Worm (Caenorhabditis elegans) whole organism, mixed stage, embryonic: Measurements from ENCODE around the gene nuaf-1.

Experiments
- M03D4.4 ChIP-seq: sonication (generic microtip); optimal IDR thresholded peaks from 2 replicates; lab custom pipeline; 2017; ENCODE audit warnings: mild to moderate bottlenecking, missing genetic modification characterization, missing compliant biosample characterization
- bed-3 ChIP-seq: fragments of 200-800 bp; sonication (Bioruptor generic); optimal IDR thresholded peaks from 3 replicates; lab custom pipeline; 2018; ENCODE audit warnings: mild to moderate bottlenecking, missing genetic modification characterization, moderate library complexity, missing compliant biosample characterization
- blmp-1 ChIP-seq: fragments of 150-350 bp; optimal IDR thresholded peaks from 2 replicates; lab custom pipeline; 2014; ENCODE audit warnings: missing biosample characterization, missing genetic modification characterization
- ceh-39 ChIP-seq: fragments of 150-350 bp; optimal IDR thresholded peaks from 2 replicates; lab custom pipeline; 2014; ENCODE audit warnings: missing biosample characterization, missing genetic modification characterization
- ceh-43 ChIP-seq: fragments of 200-800 bp; sonication (Bioruptor generic); optimal IDR thresholded peaks from 2 replicates; lab custom pipeline; 2018; ENCODE audit warnings: mild to moderate bottlenecking, missing genetic modification characterization, moderate library complexity, missing compliant biosample characterization
- ceh-83 ChIP-seq: fragments of 200-800 bp; sonication (Bioruptor generic); optimal IDR thresholded peaks from 2 replicates; lab custom pipeline; 2018; ENCODE audit warnings: mild to moderate bottlenecking, missing genetic modification characterization, missing compliant biosample characterization
- ces-1 ChIP-seq: fragments of 150-350 bp; optimal IDR thresholded peaks from 2 replicates; lab custom pipeline; 2014; ENCODE audit warnings: missing biosample characterization, missing genetic modification reagents, missing genetic modification characterization
- cnd-1 ChIP-seq: fragments of 200-800 bp; sonication (Bioruptor generic); optimal IDR thresholded peaks from 2 replicates; lab custom pipeline; 2018; ENCODE audit warnings: mild to moderate bottlenecking, missing genetic modification characterization, missing compliant biosample characterization
- drap-1 ChIP-seq: fragments of 200-800 bp; sonication (Bioruptor generic); optimal IDR thresholded peaks from 3 replicates; lab custom pipeline; 2018; ENCODE audit warnings: mild to moderate bottlenecking, missing genetic modification characterization, missing compliant biosample characterization
- elt-1 ChIP-seq: sonication (generic microtip); optimal IDR thresholded peaks from 2 replicates; lab custom pipeline; 2017; ENCODE audit warnings: missing genetic modification characterization, mild to moderate bottlenecking, missing compliant biosample characterization, antibody characterized with exemption, moderate library complexity, borderline replicate concordance; ENCODE audit not compliant: insufficient read depth
- elt-3 ChIP-seq: fragments of 150-350 bp; optimal IDR thresholded peaks from 2 replicates; lab custom pipeline; 2014; ENCODE audit warnings: missing biosample characterization, missing genetic modification characterization
- flh-1 ChIP-seq: fragments of 200-800 bp; sonication (Bioruptor generic); optimal IDR thresholded peaks from 2 replicates; lab custom pipeline; 2018; ENCODE audit warnings: mild to moderate bottlenecking, missing genetic modification characterization, moderate library complexity, missing compliant biosample characterization
- ham-2 ChIP-seq: fragments of 200-800 bp; sonication (Bioruptor generic); optimal IDR thresholded peaks from 2 replicates; lab custom pipeline; 2018; ENCODE audit warnings: mild to moderate bottlenecking, missing genetic modification characterization, missing compliant biosample characterization
- hlh-1 ChIP-seq: fragments of 150-350 bp; optimal IDR thresholded peaks from 2 replicates; lab custom pipeline; 2014; ENCODE audit warnings: missing biosample characterization, missing genetic modification reagents, missing genetic modification characterization
- lin-13 ChIP-seq: fragments of 150-350 bp; optimal IDR thresholded peaks from 2 replicates; lab custom pipeline; 2014; ENCODE audit warnings: missing biosample characterization, missing genetic modification characterization
- lin-32 ChIP-seq: fragments of 200-800 bp; sonication (Bioruptor generic); optimal IDR thresholded peaks from 2 replicates; lab custom pipeline; 2018; ENCODE audit warnings: mild to moderate bottlenecking, missing genetic modification characterization, missing compliant biosample characterization
- lsy-2 ChIP-seq: fragments of 150-350 bp; optimal IDR thresholded peaks from 2 replicates; lab custom pipeline; 2014; ENCODE audit warnings: missing biosample characterization, missing genetic modification characterization
- mab-5 ChIP-seq: fragments of 150-350 bp; optimal IDR thresholded peaks from 2 replicates; lab custom pipeline; 2014; ENCODE audit warnings: missing biosample characterization, missing genetic modification characterization
- mep-1 ChIP-seq: fragments of 150-350 bp; optimal IDR thresholded peaks from 2 replicates; lab custom pipeline; 2017; ENCODE audit warnings: missing biosample characterization, missing genetic modification reagents, missing genetic modification characterization, inconsistent platforms
- mls-2 ChIP-seq: sonication (generic microtip); optimal IDR thresholded peaks from 2 replicates; lab custom pipeline; 2016; ENCODE audit warnings: mild to moderate bottlenecking, missing genetic modification characterization, moderate library complexity, missing compliant biosample characterization
- nhr-12 ChIP-seq: fragments of 150-350 bp; optimal IDR thresholded peaks from 2 replicates; lab custom pipeline; 2014; ENCODE audit warnings: missing biosample characterization, missing genetic modification characterization
- nhr-2 ChIP-seq: fragments of 150-350 bp; optimal IDR thresholded peaks from 2 replicates; lab custom pipeline; 2014; ENCODE audit warnings: missing biosample characterization, missing genetic modification characterization
- nhr-28 ChIP-seq: fragments of 150-350 bp; optimal IDR thresholded peaks from 2 replicates; lab custom pipeline; 2014; ENCODE audit warnings: missing biosample characterization, missing genetic modification characterization
- nhr-76 ChIP-seq: sonication (generic microtip); optimal IDR thresholded peaks from 2 replicates; lab custom pipeline; 2017; ENCODE audit warnings: missing biosample characterization, missing genetic modification characterization
- pha-4 ChIP-seq: fragments of 150-350 bp; optimal IDR thresholded peaks from 2 replicates; lab custom pipeline; 2018; ENCODE audit warnings: missing biosample characterization, missing genetic modification reagents, missing genetic modification characterization
- sem-2 ChIP-seq: fragments of 200-800 bp; sonication (Bioruptor generic); optimal IDR thresholded peaks from 2 replicates; lab custom pipeline; 2018; ENCODE audit warnings: mild to moderate bottlenecking, missing genetic modification characterization, missing compliant biosample characterization
- snpc-4 ChIP-seq: fragments of 150-350 bp; optimal IDR thresholded peaks from 2 replicates; lab custom pipeline; 2014; ENCODE audit warnings: missing biosample characterization, missing genetic modification characterization
- sptf-1 ChIP-seq: sonication (generic microtip); optimal IDR thresholded peaks from 2 replicates; lab custom pipeline; 2017; ENCODE audit warnings: mild to moderate bottlenecking, missing genetic modification characterization, moderate library complexity, missing compliant biosample characterization
- tbx-8 ChIP-seq: fragments of 200-800 bp; sonication (Bioruptor generic); optimal IDR thresholded peaks from 2 replicates; lab custom pipeline; 2018; ENCODE audit warnings: mild to moderate bottlenecking, missing genetic modification characterization, moderate library complexity, missing compliant biosample characterization
- unc-120 ChIP-seq: sonication (generic microtip); optimal IDR thresholded peaks from 2 replicates; lab custom pipeline; 2017; ENCODE audit warnings: missing genetic modification characterization, missing compliant biosample characterization; ENCODE audit not compliant: poor library complexity, severe bottlenecking
- unc-39 ChIP-seq: fragments of 150-350 bp; optimal IDR thresholded peaks from 2 replicates; lab custom pipeline; 2014; ENCODE audit warnings: missing biosample characterization, missing genetic modification characterization
- unc-62 ChIP-seq: fragments of 150-350 bp; optimal IDR thresholded peaks from 2 replicates; lab custom pipeline; 2014; ENCODE audit warnings: missing biosample characterization, missing genetic modification reagents, missing genetic modification characterization
- zip-8 ChIP-seq: fragments of 150-350 bp; optimal IDR thresholded peaks from 2 replicates; lab custom pipeline; 2014; ENCODE audit warnings: missing biosample characterization, missing genetic modification characterization
- ztf-11 ChIP-seq: fragments of 150-350 bp; optimal IDR thresholded peaks from 2 replicates; lab custom pipeline; 2014; ENCODE audit warnings: missing biosample characterization, missing genetic modification characterization

nuaf-1 gene

DNA sequence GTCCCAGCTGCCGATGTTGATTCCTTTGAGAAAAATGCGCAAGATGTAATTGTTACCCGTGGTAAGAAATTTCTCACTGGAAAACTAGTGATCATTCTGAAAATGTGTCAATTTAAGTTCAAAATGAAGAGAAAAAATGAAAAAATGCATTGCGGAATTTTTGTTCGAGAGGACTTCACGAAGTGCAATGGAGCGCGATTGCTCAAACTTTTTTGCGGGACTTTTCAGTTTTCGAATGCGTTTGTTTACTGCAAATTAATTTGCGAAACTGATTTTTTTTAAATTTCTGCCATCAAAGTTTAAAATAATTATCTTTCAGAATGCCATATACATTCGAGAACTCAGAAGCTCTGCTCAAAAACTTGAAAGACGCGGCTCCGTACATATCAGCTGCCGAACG is at the start of gene nuaf-1, which contains the start of gene bir-2:
nuaf-1 (minus strand) TSS at position 98 of the 400 bp plus-strand sequence.
bir-2 (plus strand) TSS at position 318 of the 400 bp plus-strand sequence.
- TF ChIP-seq unc-62 (GFP tag; lab: Kevin White, UChicago) (no peak), lin-13 (tag; lab: Kevin White, UChicago) (no peak), elt-1 (tag; lab: Kevin White, UChicago) (no peak), ztf-11 (no peak), ceh-83 (no peak), lsy-2 (tag; lab: Kevin White, UChicago) (peak; percentile 49), drap-1 (GFP tag; lab: Kevin White, UChicago) (no peak), nhr-2 (tag; lab: Kevin White, UChicago) (peak; percentile 19), zip-8 (tag; lab: Kevin White, UChicago) (no peak), unc-39 (no peak), nhr-12 (no peak), lin-32 (no peak), bed-3 (no peak), nhr-28 (tag; lab: Kevin White, UChicago) (no peak), mep-1 (peak; percentile 27)

DNA sequence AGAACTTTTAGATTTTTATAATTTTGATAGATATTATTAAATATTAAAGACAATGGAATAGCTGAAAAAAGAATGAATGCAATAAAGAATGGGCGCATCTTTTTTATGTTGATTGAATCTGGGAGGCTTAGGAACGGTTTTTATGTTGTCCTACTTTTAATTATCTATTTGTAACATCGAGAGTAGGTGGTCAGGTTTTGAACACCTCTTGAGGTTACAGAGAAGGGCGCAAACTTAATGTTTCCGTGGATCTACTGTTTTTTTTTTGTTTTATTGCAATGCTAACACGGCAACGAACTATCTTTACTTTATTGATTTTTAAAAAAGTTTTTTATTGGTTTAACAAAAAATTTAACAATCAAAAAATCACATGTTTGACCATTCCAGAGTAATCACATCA is 45.4 kb upstream of the nuaf-1 start, which contains the start of gene F53F4.7:
F53F4.7 (minus strand) TSS at position 101 of the 400 bp plus-strand sequence.
- TF ChIP-seq unc-39 (no peak), bed-3 (no peak), mls-2 (no peak), mab-5 (tag; lab: Kevin White, UChicago) (no peak), elt-1 (tag; lab: Kevin White, UChicago) (no peak), mep-1 (no peak), blmp-1 (tag; lab: Kevin White, UChicago) (no peak), ham-2 (GFP tag; lab: Kevin White, UChicago) (no peak), sem-2 (no peak), zip-8 (tag; lab: Kevin White, UChicago) (no peak), nhr-12 (no peak), lsy-2 (tag; lab: Kevin White, UChicago) (no peak), tbx-8 (GFP tag; lab: Kevin White, UChicago) (no peak), snpc-4 (tag; lab: Kevin White, UChicago) (no peak)

DNA sequence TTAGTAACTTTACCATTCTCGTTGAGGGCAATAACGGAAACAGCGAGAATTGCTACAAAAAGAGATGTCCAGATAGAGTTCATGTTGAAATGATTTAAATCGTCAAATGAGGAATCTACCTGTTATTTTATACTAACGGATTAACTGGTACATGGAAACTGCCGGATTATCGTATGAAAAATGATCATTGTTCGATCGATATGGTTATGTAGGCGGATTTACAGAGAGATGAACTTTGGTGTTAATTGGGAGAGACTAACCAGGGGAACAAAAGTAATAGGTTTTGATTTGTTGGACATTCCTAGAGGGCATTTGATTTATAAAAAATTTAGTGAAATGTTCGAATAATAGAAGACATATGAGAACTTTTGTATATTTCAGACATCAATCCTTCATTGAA is 43.4 kb upstream of the nuaf-1 start, which contains the start of gene spig-9:
spig-9 (minus strand) TSS at position 101 of the 400 bp plus-strand sequence.
- TF ChIP-seq bed-3 (no peak), ces-1 (no peak), M03D4.4 (no peak), zip-8 (tag; lab: Kevin White, UChicago) (no peak), lsy-2 (tag; lab: Kevin White, UChicago) (no peak), ceh-83 (no peak), nhr-76 (tag; lab: Kevin White, UChicago) (no peak), sem-2 (no peak), mls-2 (no peak)
- TF ChIP-seq, all 35 proteins: peak for 0

DNA sequence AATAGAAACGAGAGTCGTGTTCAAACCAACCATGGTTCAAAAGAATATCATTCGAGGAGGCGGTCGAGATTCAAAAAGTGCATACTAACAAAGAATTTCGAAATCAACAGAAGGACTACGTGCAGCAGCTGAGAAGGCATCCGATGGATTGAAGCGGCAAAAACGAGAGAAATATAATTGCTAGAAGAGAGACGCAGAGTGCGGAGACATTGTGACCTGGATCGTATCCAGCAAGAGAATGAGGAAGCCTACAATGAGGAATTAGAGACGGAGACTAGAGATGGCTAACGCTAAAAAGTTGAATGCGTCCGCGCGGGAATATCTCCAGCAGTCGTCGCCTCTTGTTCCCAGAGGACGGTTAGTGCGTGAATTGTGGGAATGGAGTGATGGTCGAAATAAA is 41.4 kb upstream of the nuaf-1 start:
- TF ChIP-seq elt-3 (tag; lab: Kevin White, UChicago) (no peak), ham-2 (GFP tag; lab: Kevin White, UChicago) (peak; percentile 93), ceh-43 (GFP tag; lab: Kevin White, UChicago) (no peak)

DNA sequence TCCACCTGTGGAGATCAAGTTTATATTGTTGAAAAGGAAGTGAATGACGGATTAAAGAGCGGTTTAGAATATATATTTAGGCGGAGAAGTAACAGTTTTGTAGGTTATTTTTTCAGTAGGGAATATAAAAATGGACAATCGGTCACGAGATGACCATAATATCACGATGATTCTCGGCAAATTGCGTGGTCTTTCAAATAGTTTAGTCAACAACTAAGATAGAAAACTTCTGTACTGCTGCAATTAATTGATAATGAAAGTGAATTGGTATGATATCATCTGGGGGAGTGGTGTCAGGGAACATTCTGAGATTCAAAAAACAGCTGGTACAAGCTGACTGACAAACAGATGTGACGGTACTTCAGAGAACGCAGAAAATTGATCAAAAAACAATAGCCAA is 40.1 kb upstream of the nuaf-1 start:
- no peak for TF ChIP-seq nhr-2 (tag; lab: Kevin White, UChicago)

DNA sequence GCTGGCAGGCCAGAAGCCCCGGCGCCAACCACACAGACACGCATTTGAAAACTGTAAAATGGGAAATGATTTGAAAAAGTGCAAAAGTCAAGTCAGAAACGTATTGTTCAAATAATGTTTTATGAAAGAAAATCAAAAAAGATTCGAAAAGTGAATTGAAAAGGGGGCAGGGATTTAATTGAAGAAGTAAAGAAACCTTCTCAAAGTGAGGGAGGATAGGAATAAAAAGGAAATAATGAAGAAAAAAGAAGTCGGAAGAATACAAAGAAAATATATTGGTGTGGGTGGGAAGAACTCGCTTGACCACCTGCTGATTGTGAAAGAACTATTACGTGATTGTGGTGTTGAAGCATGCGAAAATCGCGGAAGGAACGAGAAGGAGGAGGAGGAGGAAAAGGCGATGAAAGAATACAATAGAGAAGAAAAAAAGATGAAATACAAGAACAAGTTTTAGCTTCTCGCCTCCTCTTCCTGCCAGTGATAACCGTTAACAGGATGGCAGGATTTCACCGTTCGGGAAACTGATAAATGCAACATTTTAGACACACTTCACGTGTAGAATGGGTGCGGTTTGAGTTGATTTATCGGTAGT is 38.3 kb upstream of the nuaf-1 start, which contains the start of gene fmo-4:
fmo-4 (minus strand) TSS at position 51 of the 592 bp plus-strand sequence.
- TF ChIP-seq flh-1 (GFP tag; lab: Kevin White, UChicago) = no peak
- TF ChIP-seq, all 35 proteins: peak for 0

DNA sequence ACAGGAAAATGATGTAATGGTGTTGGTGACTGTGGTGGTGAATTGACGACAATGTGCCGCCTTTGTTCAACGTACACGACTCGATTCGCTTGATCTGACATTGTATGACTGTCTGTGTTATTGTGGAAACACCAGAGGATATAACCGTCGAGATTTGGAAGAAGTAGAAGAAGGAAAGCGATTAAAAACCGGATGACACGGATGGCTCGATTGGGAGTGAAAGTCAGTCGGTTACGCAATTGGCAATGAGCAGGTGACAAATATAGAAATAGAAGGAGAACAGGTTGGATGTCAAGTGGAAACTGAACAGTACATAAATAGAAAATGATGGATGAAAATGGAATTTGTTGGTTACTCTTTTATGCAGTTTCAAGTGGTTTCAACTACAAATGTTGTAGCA is 32.5 kb upstream of the nuaf-1 start, which contains the start of gene rdy-2:
rdy-2 (minus strand) TSS at position 101 of the 400 bp plus-strand sequence.
- TF ChIP-seq sptf-1 (tag; lab: Kevin White, UChicago) (no peak), sem-2 (no peak), pha-4 (tag; lab: Kevin White, UChicago) (no peak), cnd-1 (tag; lab: Kevin White, UChicago) (no peak), hlh-1 (tag; lab: Kevin White, UChicago) (no peak), ztf-11 (no peak), drap-1 (GFP tag; lab: Kevin White, UChicago) (no peak), lsy-2 (tag; lab: Kevin White, UChicago) (no peak), flh-1 (GFP tag; lab: Kevin White, UChicago) (no peak), bed-3 (no peak), ceh-39 (no peak), unc-62 (GFP tag; lab: Kevin White, UChicago) (no peak), nhr-12 (no peak), unc-120 (tag; lab: Kevin White, UChicago) (no peak), nhr-28 (tag; lab: Kevin White, UChicago) (no peak), ceh-43 (GFP tag; lab: Kevin White, UChicago) (no peak), tbx-8 (GFP tag; lab: Kevin White, UChicago) (no peak)
- TF ChIP-seq, all 35 proteins: peak for 0
